Worm (Caenorhabditis elegans): ENCODE measurements around the gene C27F2.4.

Gene C27F2.4

ce11 chrIII:4960204-4960603 lies at the start of gene C27F2.4:
TSS of gene C27F2.4 (minus strand) at chrIII:4960304.
- TF ChIP-seq unc-120 (tag; optimal IDR thresholded peaks at IDR 0.05; ENCODE audit: poor library complexity, severe bottlenecking) (no peak), ceh-43 (GFP tag; optimal IDR thresholded peaks at IDR 0.05) (no peak), ham-2 (GFP tag; optimal IDR thresholded peaks at IDR 0.05) (no peak), nhr-76 (tag; optimal IDR thresholded peaks at IDR 0.05) (no peak), blmp-1 (tag; optimal IDR thresholded peaks at IDR 0.05) (no peak)

- no peak for TF ChIP-seq mab-5 (tag; optimal IDR thresholded peaks at IDR 0.05)
- no peak for TF ChIP-seq unc-62 (GFP tag; optimal IDR thresholded peaks at IDR 0.05)
- TF ChIP-seq sem-2 (GFP tag; optimal IDR thresholded peaks at IDR 0.05): no peak
Measured at ce11 chrIII:5008730-5009129, 48.6 kb upstream of the C27F2.4 start, which contains the start of gene R144.11. TSS of gene R144.11 (minus strand) at chrIII:5008830.

DNA sequence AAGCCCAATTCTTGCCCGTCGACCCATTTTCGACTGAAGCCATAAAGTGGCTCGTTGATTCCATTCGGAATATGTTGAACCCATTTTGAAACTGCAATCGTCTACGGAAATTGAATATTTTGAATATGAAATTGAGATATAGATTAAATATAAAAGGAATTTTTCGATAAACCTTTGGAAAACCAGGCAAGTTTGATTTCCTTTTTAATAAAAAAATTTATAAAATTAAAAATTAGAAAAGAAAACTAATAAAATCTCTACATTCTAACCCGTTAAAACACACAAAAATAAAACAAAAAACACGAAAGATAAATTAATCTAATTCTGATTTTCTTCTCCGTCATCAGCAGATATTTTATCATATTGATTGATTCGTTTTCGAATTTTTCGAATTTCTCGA lies 46.8 kb upstream of the C27F2.4 start, which contains the start of gene R144.12:
Gene R144.12 (minus strand): TSS at position 101 of the 400 bp plus-strand sequence.
- TF ChIP-seq bed-3 (GFP tag; optimal IDR thresholded peaks at IDR 0.05): no peak
- TF ChIP-seq M03D4.4 (tag; optimal IDR thresholded peaks at IDR 0.05): no peak
- TF ChIP-seq ceh-43 (GFP tag; optimal IDR thresholded peaks at IDR 0.05): no peak
- TF ChIP-seq lsy-2 (tag; optimal IDR thresholded peaks at IDR 0.05): no peak
- no peak for TF ChIP-seq ztf-11 (tag; optimal IDR thresholded peaks at IDR 0.05)
- no peak for TF ChIP-seq unc-120 (tag; optimal IDR thresholded peaks at IDR 0.05; ENCODE audit: poor library complexity, severe bottlenecking)
- TF ChIP-seq nhr-12 (tag; optimal IDR thresholded peaks at IDR 0.05): no peak
- no peak for TF ChIP-seq hlh-1 (tag; optimal IDR thresholded peaks at IDR 0.05)
- TF ChIP-seq mab-5 (tag; optimal IDR thresholded peaks at IDR 0.05): no peak
- no peak for TF ChIP-seq cnd-1 (tag; optimal IDR thresholded peaks at IDR 0.05)
- TF ChIP-seq ceh-83 (GFP tag; optimal IDR thresholded peaks at IDR 0.05): no peak
- TF ChIP-seq elt-3 (tag; optimal IDR thresholded peaks at IDR 0.05): no peak
- no peak for TF ChIP-seq zip-8 (tag; optimal IDR thresholded peaks at IDR 0.05)
- no peak for TF ChIP-seq nhr-2 (tag; optimal IDR thresholded peaks at IDR 0.05)
- no peak for TF ChIP-seq blmp-1 (tag; optimal IDR thresholded peaks at IDR 0.05)
- no peak for TF ChIP-seq pha-4 (tag; optimal IDR thresholded peaks at IDR 0.05)
- TF ChIP-seq nhr-28 (tag; optimal IDR thresholded peaks at IDR 0.05): no peak

- TF ChIP-seq blmp-1 (tag; optimal IDR thresholded peaks at IDR 0.05) (no peak), tbx-8 (GFP tag; optimal IDR thresholded peaks at IDR 0.05) (no peak), hlh-1 (tag; optimal IDR thresholded peaks at IDR 0.05) (no peak), snpc-4 (tag; optimal IDR thresholded peaks at IDR 0.05) (no peak), ztf-11 (tag; optimal IDR thresholded peaks at IDR 0.05) (no peak), nhr-12 (tag; optimal IDR thresholded peaks at IDR 0.05) (no peak), nhr-2 (tag; optimal IDR thresholded peaks at IDR 0.05) (no peak), M03D4.4 (tag; optimal IDR thresholded peaks at IDR 0.05) (no peak), drap-1 (GFP tag; optimal IDR thresholded peaks at IDR 0.05) (no peak), ceh-39 (tag; optimal IDR thresholded peaks at IDR 0.05) (no peak), pha-4 (tag; optimal IDR thresholded peaks at IDR 0.05) (no peak), flh-1 (GFP tag; optimal IDR thresholded peaks at IDR 0.05) (no peak), zip-8 (tag; optimal IDR thresholded peaks at IDR 0.05) (no peak), sptf-1 (tag; optimal IDR thresholded peaks at IDR 0.05) (no peak)
Measured at ce11 chrIII:5004621-5005020, 44.5 kb upstream of the C27F2.4 start, which contains the start of gene R144.6. TSS of gene R144.6 (minus strand) at chrIII:5004721.

ce11 chrIII:5002231-5002630 lies 42.1 kb upstream of the C27F2.4 start, which contains the start of gene R144.10:
TSS of gene R144.10 (minus strand) at chrIII:5002331.
- TF ChIP-seq elt-3 (tag; optimal IDR thresholded peaks at IDR 0.05) (no peak), zip-8 (tag; optimal IDR thresholded peaks at IDR 0.05) (no peak), unc-120 (tag; optimal IDR thresholded peaks at IDR 0.05; ENCODE audit: poor library complexity, severe bottlenecking) (no peak)

ce11 chrIII:4998956-4999425 lies 38.9 kb upstream of the C27F2.4 start, which contains the start of gene smcr-8:
TSS of gene smcr-8 (plus strand) at chrIII:4999375.
- TF ChIP-seq flh-1 (GFP tag; optimal IDR thresholded peaks at IDR 0.05) (no peak), sptf-1 (tag; optimal IDR thresholded peaks at IDR 0.05) (no peak), nhr-76 (tag; optimal IDR thresholded peaks at IDR 0.05) (no peak), tbx-8 (GFP tag; optimal IDR thresholded peaks at IDR 0.05) (no peak)
